Worm (Caenorhabditis elegans) whole organism, L3 larva: ENCODE data around the gene plep-1.

ENCODE experiments used
- R02D3.7 ChIP-seq: fragments of 150-350 bp; optimal IDR thresholded peaks from 2 replicates; lab custom pipeline; 2014; ENCODE audit warnings: missing biosample characterization, missing genetic modification characterization
- ZK546.5 ChIP-seq: sonication (generic microtip); optimal IDR thresholded peaks from 2 replicates; lab custom pipeline; 2017; ENCODE audit warnings: missing biosample characterization, missing genetic modification characterization
- ama-1 ChIP-seq: fragments of 150-350 bp; optimal IDR thresholded peaks from 2 replicates; lab custom pipeline; 2018
- ceh-28 ChIP-seq: fragments of 150-350 bp; optimal IDR thresholded peaks from 2 replicates; lab custom pipeline; 2014; ENCODE audit warnings: missing biosample characterization, missing genetic modification reagents, missing genetic modification characterization
- ceh-82 ChIP-seq: fragments of 150-350 bp; optimal IDR thresholded peaks from 2 replicates; lab custom pipeline; 2014; ENCODE audit warnings: missing biosample characterization, missing genetic modification characterization
- ceh-9 ChIP-seq: sonication (generic microtip); optimal IDR thresholded peaks from 2 replicates; lab custom pipeline; 2018; ENCODE audit warnings: missing biosample characterization, missing genetic modification characterization
- daf-12 ChIP-seq: fragments of 150-350 bp; optimal IDR thresholded peaks from 2 replicates; lab custom pipeline; 2014; ENCODE audit warnings: missing biosample characterization, missing genetic modification reagents, missing genetic modification characterization
- elt-1 ChIP-seq: fragments of 150-350 bp; optimal IDR thresholded peaks from 2 replicates; lab custom pipeline; 2014; ENCODE audit warnings: missing biosample characterization, missing genetic modification characterization
- elt-2 ChIP-seq: sonication (generic microtip); optimal IDR thresholded peaks from 2 replicates; lab custom pipeline; 2016; ENCODE audit warnings: missing genetic modification reagents, mild to moderate bottlenecking, missing genetic modification characterization, missing compliant biosample characterization
- elt-3 ChIP-seq, 3 experiments: fragments of 150-350 bp in 1 of 3; sonication (generic microtip) in 2 of 3; optimal IDR thresholded peaks; 2 replicates in 2 of 3; 4 replicates in 1 of 3; lab custom pipeline; 2014 to 2017; ENCODE audit warnings: missing biosample characterization in 3 of 3, missing genetic modification characterization in 3 of 3
- eor-1 ChIP-seq, 2 experiments: fragments of 150-350 bp; optimal IDR thresholded peaks; 2 replicates each; lab custom pipeline; 2014 to 2018; ENCODE audit warnings: missing biosample characterization in 2 of 2, missing genetic modification characterization in 2 of 2
- fkh-10 ChIP-seq: sonication (generic microtip); optimal IDR thresholded peaks from 2 replicates; lab custom pipeline; 2017; ENCODE audit warnings: missing biosample characterization, missing genetic modification reagents, missing genetic modification characterization
- fkh-2 ChIP-seq: fragments of 150-350 bp; optimal IDR thresholded peaks from 2 replicates; lab custom pipeline; 2014; ENCODE audit warnings: missing biosample characterization, missing genetic modification reagents, missing genetic modification characterization
- fos-1 ChIP-seq: fragments of 150-350 bp; optimal IDR thresholded peaks from 2 replicates; lab custom pipeline; 2014; ENCODE audit warnings: missing biosample characterization, missing genetic modification characterization
- hmg-11 ChIP-seq: sonication (generic microtip); optimal IDR thresholded peaks from 2 replicates; lab custom pipeline; 2016; ENCODE audit warnings: missing genetic modification characterization, missing compliant biosample characterization
- lin-15B ChIP-seq: fragments of 150-350 bp; optimal IDR thresholded peaks from 2 replicates; lab custom pipeline; 2014; ENCODE audit warnings: missing biosample characterization, missing genetic modification characterization
- lsy-12 ChIP-seq: sonication (generic microtip); optimal IDR thresholded peaks from 2 replicates; lab custom pipeline; 2016; ENCODE audit warnings: mild to moderate bottlenecking, missing genetic modification characterization, missing compliant biosample characterization
- mml-1 ChIP-seq: fragments of 150-350 bp; sonication (generic microtip); optimal IDR thresholded peaks from 3 replicates; lab custom pipeline; 2014; ENCODE audit warnings: missing biosample characterization, missing genetic modification characterization
- nfya-1 ChIP-seq: sonication (generic microtip); optimal IDR thresholded peaks from 2 replicates; lab custom pipeline; 2017; ENCODE audit warnings: missing genetic modification characterization, mild to moderate bottlenecking, missing compliant biosample characterization, antibody characterized with exemption, moderate library complexity; ENCODE audit not compliant: insufficient read depth
- nhr-11 ChIP-seq: fragments of 150-350 bp; optimal IDR thresholded peaks from 2 replicates; lab custom pipeline; 2014; ENCODE audit warnings: missing biosample characterization, missing genetic modification characterization
- nhr-23 ChIP-seq: fragments of 150-350 bp; optimal IDR thresholded peaks from 2 replicates; lab custom pipeline; 2014; ENCODE audit warnings: missing biosample characterization, missing genetic modification reagents, missing genetic modification characterization
- nhr-237 ChIP-seq: fragments of 150-350 bp; optimal IDR thresholded peaks from 2 replicates; lab custom pipeline; 2014; ENCODE audit warnings: missing biosample characterization, missing genetic modification characterization
- nhr-25 ChIP-seq: sonication (generic microtip); optimal IDR thresholded peaks from 2 replicates; lab custom pipeline; 2017; ENCODE audit warnings: missing biosample characterization, missing genetic modification characterization
- nhr-43 ChIP-seq: sonication (generic microtip); optimal IDR thresholded peaks from 2 replicates; lab custom pipeline; 2016; ENCODE audit warnings: mild to moderate bottlenecking, missing genetic modification characterization, missing compliant biosample characterization; ENCODE audit not compliant: poor library complexity, severe bottlenecking
- nhr-67 ChIP-seq: fragments of 150-350 bp; optimal IDR thresholded peaks from 2 replicates; lab custom pipeline; 2014; ENCODE audit warnings: missing biosample characterization, missing genetic modification characterization
- nhr-76 ChIP-seq: fragments of 150-350 bp; sonication (generic microtip); optimal IDR thresholded peaks from 5 replicates; lab custom pipeline; 2014; ENCODE audit warnings: missing biosample characterization, missing genetic modification characterization
- nhr-77 ChIP-seq: fragments of 150-350 bp; optimal IDR thresholded peaks from 2 replicates; lab custom pipeline; 2014; ENCODE audit warnings: missing biosample characterization, missing genetic modification characterization
- pha-4 ChIP-seq: fragments of 150-350 bp; optimal IDR thresholded peaks from 2 replicates; lab custom pipeline; 2014; ENCODE audit warnings: missing biosample characterization, missing genetic modification reagents, missing genetic modification characterization
- pqm-1 ChIP-seq: fragments of 150-350 bp; optimal IDR thresholded peaks from 2 replicates; lab custom pipeline; 2017; ENCODE audit warnings: missing biosample characterization, missing genetic modification characterization, inconsistent platforms
- tbx-2 ChIP-seq: sonication (generic microtip); optimal IDR thresholded peaks from 2 replicates; lab custom pipeline; 2016; ENCODE audit warnings: mild to moderate bottlenecking, missing genetic modification characterization, missing compliant biosample characterization
- unc-39 ChIP-seq: sonication (generic microtip); optimal IDR thresholded peaks from 4 replicates; lab custom pipeline; 2017; ENCODE audit warnings: missing biosample characterization, missing genetic modification characterization
- zag-1 ChIP-seq: fragments of 150-350 bp; optimal IDR thresholded peaks from 2 replicates; lab custom pipeline; 2014; ENCODE audit warnings: missing biosample characterization, missing genetic modification characterization
- ztf-11 ChIP-seq: fragments of 150-350 bp; optimal IDR thresholded peaks from 2 replicates; lab custom pipeline; 2014; ENCODE audit warnings: missing biosample characterization, missing genetic modification characterization
- ztf-4 ChIP-seq: fragments of 150-350 bp; optimal IDR thresholded peaks from 2 replicates; lab custom pipeline; 2014; ENCODE audit warnings: missing biosample characterization, missing genetic modification characterization

plep-1 gene

ce11 chrII:4312115-4312514 is at the start of gene plep-1:
TSS of gene plep-1 (minus strand) at chrII:4312215.
- TF ChIP-seq nfya-1 (tag; lab: Kevin White, UChicago) (no peak), zag-1 (no peak), elt-1 (tag; lab: Kevin White, UChicago) (no peak), nhr-11 (tag; lab: Kevin White, UChicago) (no peak), tbx-2 (tag; lab: Kevin White, UChicago) (no peak), mml-1 (tag; lab: Kevin White, UChicago) (no peak), nhr-237 (no peak), pqm-1 (tag; lab: Kevin White, UChicago) (no peak), unc-39 (tag; lab: Kevin White, UChicago) (no peak), nhr-43 (no peak), ztf-11 (no peak), hmg-11 (tag; lab: Kevin White, UChicago) (no peak), nhr-76 (no peak), pha-4 (tag; lab: Kevin White, UChicago) (no peak)

ce11 chrII:4359219-4359618 is 47.2 kb upstream of the plep-1 start:
- TF ChIP-seq nhr-67 (tag; lab: Kevin White, UChicago) (no peak), nhr-23 (tag; lab: Kevin White, UChicago) (no peak), ceh-9 (tag; lab: Kevin White, UChicago) (no peak), fos-1 (tag; lab: Kevin White, UChicago) (no peak), mml-1 (tag; lab: Kevin White, UChicago) (no peak), lsy-12 (tag; lab: Kevin White, UChicago) (no peak), daf-12 (tag; lab: Kevin White, UChicago) (no peak), fkh-2 (no peak), elt-2 (no peak)

- no peak for TF ChIP-seq lsy-12 (tag; lab: Kevin White, UChicago)
- no peak for TF ChIP-seq nfya-1 (tag; lab: Kevin White, UChicago)
- TF ChIP-seq fkh-10, result no peak
- no peak for TF ChIP-seq elt-1 (tag; lab: Kevin White, UChicago)
- no peak for TF ChIP-seq nhr-25 (tag; lab: Kevin White, UChicago)
- TF ChIP-seq fos-1 (tag; lab: Kevin White, UChicago), result no peak
- TF ChIP-seq mml-1 (tag; lab: Kevin White, UChicago), result no peak
- TF ChIP-seq pqm-1 (tag; lab: Kevin White, UChicago), result no peak
- TF ChIP-seq ZK546.5, result no peak
- no peak for TF ChIP-seq ztf-11
- TF ChIP-seq ceh-82 (tag; lab: Kevin White, UChicago), result no peak
Observed at ce11 chrII:4358765-4359164, 46.8 kb upstream of the plep-1 start, which contains the start of gene lat-2. TSS of gene lat-2 (plus strand) at chrII:4359065.

ce11 chrII:4355217-4355616 is 43.2 kb upstream of the plep-1 start, which contains the start of the genes H20J04.7 and H20J04.1:
TSS of gene H20J04.7 (minus strand) at chrII:4355317.
TSS of gene H20J04.1 (plus strand) at chrII:4355613.
- no peak for TF ChIP-seq nhr-237
- TF ChIP-seq nhr-77 (tag; lab: Kevin White, UChicago), result no peak
- no peak for TF ChIP-seq nhr-67 (tag; lab: Kevin White, UChicago)
- TF ChIP-seq lin-15B (tag; lab: Kevin White, UChicago), result no peak
- no peak for TF ChIP-seq ama-1 (lab: Kevin White, UChicago)
- TF ChIP-seq nfya-1 (tag; lab: Kevin White, UChicago), result no peak
- no peak for TF ChIP-seq fkh-2
- TF ChIP-seq ceh-82 (tag; lab: Kevin White, UChicago), result no peak
- no peak for TF ChIP-seq eor-1 (tag; optimal IDR thresholded peaks at IDR 0.05; lab: Kevin White, UChicago)
- TF ChIP-seq elt-3 (tag; optimal IDR thresholded peaks at IDR 0.05; lab: Kevin White, UChicago), result no peak
- no peak for TF ChIP-seq ztf-4 (tag; lab: Kevin White, UChicago)
- TF ChIP-seq R02D3.7 (tag; lab: Kevin White, UChicago), result no peak
- TF ChIP-seq nhr-25 (tag; lab: Kevin White, UChicago), result no peak
- TF ChIP-seq zag-1, result no peak

DNA sequence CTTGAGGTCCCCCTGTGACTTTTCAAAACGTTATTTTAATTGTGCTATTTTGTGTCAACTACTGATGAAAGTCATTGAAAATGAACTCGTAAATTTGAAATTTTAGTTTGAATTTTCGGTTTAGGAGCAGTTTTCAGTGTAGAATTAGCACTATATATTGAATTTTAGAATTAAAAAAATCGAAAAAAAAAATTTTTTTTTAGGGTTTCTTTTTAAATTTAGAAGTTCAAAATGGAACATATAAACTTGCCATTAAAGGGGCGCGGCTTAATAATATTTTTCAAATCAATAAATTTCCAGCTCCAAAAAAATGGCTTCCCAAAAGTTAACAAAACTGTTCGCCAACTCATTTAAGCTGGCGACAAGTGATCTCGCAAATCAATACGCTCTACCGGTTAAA is 38.9 kb upstream of the plep-1 start, which contains the start of gene H20J04.9:
TSS of gene H20J04.9 (plus strand) at position 301 of the 400 bp plus-strand sequence.
- TF ChIP-seq nfya-1 (tag; lab: Kevin White, UChicago) (no peak), ceh-28 (no peak)
